Worm (Caenorhabditis elegans) whole organism, L1 larva: Measurements from ENCODE around the gene C06E4.2.

ENCODE experiments used
- C16A3.4 ChIP-seq: fragments of 150-350 bp; optimal IDR thresholded peaks from 2 replicates; lab custom pipeline; 2014; ENCODE audit warnings: missing biosample characterization, missing genetic modification characterization
- C34B4.2 ChIP-seq: sonication (generic microtip); optimal IDR thresholded peaks from 2 replicates; lab custom pipeline; 2017; ENCODE audit warnings: mild to moderate bottlenecking, missing genetic modification characterization, missing compliant biosample characterization
- F16B12.6 ChIP-seq: fragments of 150-350 bp; optimal IDR thresholded peaks from 2 replicates; lab custom pipeline; 2014; ENCODE audit warnings: missing biosample characterization, missing genetic modification characterization
- ama-1 ChIP-seq: fragments of 150-350 bp; optimal IDR thresholded peaks from 2 replicates; lab custom pipeline; 2014
- blmp-1 ChIP-seq: fragments of 150-350 bp; optimal IDR thresholded peaks from 2 replicates; lab custom pipeline; 2014; ENCODE audit warnings: missing biosample characterization, missing genetic modification characterization
- ceh-82 ChIP-seq, 3 experiments: fragments of 150-350 bp in 1 of 3; sonication (generic microtip) in 2 of 3; optimal IDR thresholded peaks; 2 replicates each; lab custom pipeline; 2014 to 2017; ENCODE audit warnings: missing biosample characterization in 3 of 3, missing genetic modification characterization in 3 of 3
- ceh-88 ChIP-seq: fragments of 200-800 bp; sonication (Bioruptor generic); IDR thresholded peaks from 2 replicates; pipeline ENCODE4 v1.3.6; 2022; ENCODE audit warnings: missing genetic modification characterization, missing compliant biosample characterization
- ceh-90 ChIP-seq: sonication (generic microtip); optimal IDR thresholded peaks from 2 replicates; lab custom pipeline; 2016; ENCODE audit warnings: missing genetic modification characterization, missing compliant biosample characterization
- dpl-1 ChIP-seq, 3 experiments: fragments of 150-350 bp in 2 of 3; sonication (generic microtip) in 1 of 3; optimal IDR thresholded peaks; 2 replicates each; lab custom pipeline; 2014 to 2017; ENCODE audit warnings: missing biosample characterization in 3 of 3, missing genetic modification characterization in 3 of 3, missing genetic modification reagents in 3 of 3
- dsc-1 ChIP-seq: sonication (generic microtip); optimal IDR thresholded peaks from 2 replicates; lab custom pipeline; 2016; ENCODE audit warnings: mild to moderate bottlenecking, missing genetic modification characterization, missing compliant biosample characterization
- efl-1 ChIP-seq, 4 experiments: fragments of 150-350 bp; optimal IDR thresholded peaks in 3 of 4; peaks in 1 of 4; 1 replicate in 1 of 4; 2 replicates in 3 of 4; lab custom pipeline; 2014; ENCODE audit warnings: missing biosample characterization in 2 of 4, missing genetic modification characterization in 2 of 4, missing genetic modification reagents in 2 of 4
- egl-13 ChIP-seq: sonication (generic microtip); optimal IDR thresholded peaks from 2 replicates; lab custom pipeline; 2016; ENCODE audit warnings: missing genotype, missing genetic modification reagents, missing genetic modification characterization, missing compliant biosample characterization
- fkh-8 ChIP-seq: sonication (generic microtip); optimal IDR thresholded peaks from 2 replicates; lab custom pipeline; 2016; ENCODE audit warnings: mild to moderate bottlenecking, missing genetic modification characterization, missing compliant biosample characterization
- hlh-4 ChIP-seq: sonication (generic microtip); optimal IDR thresholded peaks from 2 replicates; lab custom pipeline; 2016; ENCODE audit warnings: mild to moderate bottlenecking, missing genetic modification characterization, missing compliant biosample characterization
- isw-1 ChIP-seq: fragments of 200-800 bp; sonication (Bioruptor generic); IDR thresholded peaks from 2 replicates; pipeline ENCODE4 v1.3.6; 2022; ENCODE audit warnings: missing genetic modification characterization, missing compliant biosample characterization
- jun-1 ChIP-seq: fragments of 150-350 bp; optimal IDR thresholded peaks from 2 replicates; lab custom pipeline; 2014; ENCODE audit warnings: missing biosample characterization, missing genetic modification reagents, missing genetic modification characterization
- lin-13 ChIP-seq: fragments of 150-350 bp; optimal IDR thresholded peaks from 2 replicates; lab custom pipeline; 2014; ENCODE audit warnings: missing biosample characterization, missing genetic modification reagents, missing genetic modification characterization
- lin-14 ChIP-seq: fragments of 200-800 bp; sonication (Bioruptor generic); optimal IDR thresholded peaks from 2 replicates; lab custom pipeline; 2018; ENCODE audit warnings: mild to moderate bottlenecking, missing genetic modification characterization, moderate library complexity, missing compliant biosample characterization
- lin-15B ChIP-seq: fragments of 150-350 bp; sonication (generic microtip); optimal IDR thresholded peaks from 3 replicates; lab custom pipeline; 2014; ENCODE audit warnings: missing biosample characterization, missing genetic modification characterization
- lin-35 ChIP-seq, 2 experiments: fragments of 150-350 bp; optimal IDR thresholded peaks; 2 replicates each; lab custom pipeline; 2014; ENCODE audit warnings: missing biosample characterization in 2 of 2, missing genetic modification characterization in 2 of 2, missing genetic modification reagents in 2 of 2
- lin-39 ChIP-seq: fragments of 150-350 bp; optimal IDR thresholded peaks from 2 replicates; lab custom pipeline; 2014; ENCODE audit warnings: missing biosample characterization, missing genetic modification reagents, missing genetic modification characterization
- mdl-1 ChIP-seq, 2 experiments: fragments of 150-350 bp; optimal IDR thresholded peaks; 2 replicates each; lab custom pipeline; 2014 to 2017; ENCODE audit warnings: missing biosample characterization in 2 of 2, missing genetic modification characterization in 2 of 2, inconsistent platforms in 1 of 2
- nhr-11 ChIP-seq: fragments of 150-350 bp; optimal IDR thresholded peaks from 2 replicates; lab custom pipeline; 2014; ENCODE audit warnings: missing biosample characterization, missing genetic modification characterization
- nhr-19 ChIP-seq: fragments of 200-800 bp; sonication (Bioruptor generic); conservative IDR thresholded peaks from 2 replicates; pipeline ENCODE4 v1.3.6; 2022; ENCODE audit warnings: missing genetic modification characterization, missing compliant biosample characterization
- nhr-20 ChIP-seq: sonication (generic microtip); optimal IDR thresholded peaks from 2 replicates; lab custom pipeline; 2016; ENCODE audit warnings: mild to moderate bottlenecking, missing genetic modification characterization, missing compliant biosample characterization
- nhr-47 ChIP-seq: sonication (generic microtip); optimal IDR thresholded peaks from 2 replicates; lab custom pipeline; 2016; ENCODE audit warnings: mild to moderate bottlenecking, missing genetic modification characterization, moderate library complexity, missing compliant biosample characterization
- nhr-71 ChIP-seq: sonication (generic microtip); optimal IDR thresholded peaks from 2 replicates; lab custom pipeline; 2016; ENCODE audit warnings: mild to moderate bottlenecking, missing genetic modification characterization, moderate library complexity, missing compliant biosample characterization
- nhr-85 ChIP-seq: sonication (generic microtip); peaks from one replicate; lab custom pipeline; 2016; ENCODE audit warnings: missing genetic modification characterization, inconsistent platforms, missing compliant biosample characterization
- nhr-90 ChIP-seq: sonication (generic microtip); optimal IDR thresholded peaks from 2 replicates; lab custom pipeline; 2016; ENCODE audit warnings: mild to moderate bottlenecking, missing genetic modification characterization, missing compliant biosample characterization; ENCODE audit not compliant: poor library complexity
- pag-3 ChIP-seq: sonication (generic microtip); optimal IDR thresholded peaks from 2 replicates; lab custom pipeline; 2017; ENCODE audit warnings: missing genetic modification characterization, mild to moderate bottlenecking, missing compliant biosample characterization, antibody characterized with exemption, borderline replicate concordance; ENCODE audit not compliant: insufficient read depth
- pax-3 ChIP-seq: fragments of 200-800 bp; sonication (Bioruptor generic); optimal IDR thresholded peaks from 2 replicates; lab custom pipeline; 2018; ENCODE audit warnings: mild to moderate bottlenecking, missing genetic modification characterization, moderate library complexity, missing compliant biosample characterization
- rnt-1 ChIP-seq: sonication (generic microtip); optimal IDR thresholded peaks from 2 replicates; lab custom pipeline; 2016; ENCODE audit warnings: mild to moderate bottlenecking, missing genetic modification characterization, moderate library complexity, missing compliant biosample characterization
- skn-1 ChIP-seq: fragments of 150-350 bp; optimal IDR thresholded peaks from 2 replicates; lab custom pipeline; 2014; ENCODE audit warnings: missing biosample characterization, missing genetic modification characterization
- snpc-4 ChIP-seq: fragments of 150-350 bp; optimal IDR thresholded peaks from 2 replicates; lab custom pipeline; 2014; ENCODE audit warnings: missing biosample characterization, missing genetic modification characterization
- snu-23 ChIP-seq: sonication (generic microtip); optimal IDR thresholded peaks from 2 replicates; lab custom pipeline; 2016; ENCODE audit warnings: missing genetic modification characterization, missing compliant biosample characterization
- sptf-1 ChIP-seq: fragments of 150-350 bp; optimal IDR thresholded peaks from 2 replicates; lab custom pipeline; 2014; ENCODE audit warnings: missing biosample characterization, missing genetic modification characterization
- swsn-7 ChIP-seq: sonication (generic microtip); optimal IDR thresholded peaks from 2 replicates; lab custom pipeline; 2016; ENCODE audit warnings: missing genetic modification characterization, missing compliant biosample characterization
- tbx-2 ChIP-seq: sonication (generic microtip); optimal IDR thresholded peaks from 2 replicates; lab custom pipeline; 2016; ENCODE audit warnings: missing genetic modification characterization, missing compliant biosample characterization
- vab-15 ChIP-seq: sonication (generic microtip); optimal IDR thresholded peaks from 2 replicates; lab custom pipeline; 2017; ENCODE audit warnings: missing genotype, mild to moderate bottlenecking, missing genetic modification characterization, missing compliant biosample characterization
- xbp-1 ChIP-seq: sonication (generic microtip); optimal IDR thresholded peaks from 2 replicates; lab custom pipeline; 2016; ENCODE audit warnings: missing genetic modification characterization, missing compliant biosample characterization

The C06E4.2 gene

ce11 chrIV:7310410-7310809 is 33.6 kb downstream of the C06E4.2 start, which contains the start of gene grl-4:
Gene grl-4 (minus strand): TSS chrIV:7310760.
- TF ChIP-seq efl-1 (optimal IDR thresholded peaks at IDR 0.05; lab: Kevin White, UChicago) (no peak), efl-1 (GFP tag; optimal IDR thresholded peaks at IDR 0.05 in 1 of 2; lab: Kevin White, UChicago) (peak in 1 of 2 experiments; percentile 53), lin-15B (no peak), rnt-1 (tag; lab: Kevin White, UChicago) (no peak), tbx-2 (tag; lab: Kevin White, UChicago) (no peak), nhr-19 (no peak), nhr-85 (tag; lab: Kevin White, UChicago) (no peak)

- TF ChIP-seq ceh-90: no peak
- TF ChIP-seq vab-15 (tag; lab: Kevin White, UChicago): no peak
- peak; percentile 77 for TF ChIP-seq nhr-85 (tag; lab: Kevin White, UChicago)
- no peak for TF ChIP-seq dsc-1 (tag; lab: Kevin White, UChicago)
- TF ChIP-seq fkh-8: no peak
- peak; percentile 0 for TF ChIP-seq lin-14 (GFP tag; lab: Kevin White, UChicago)
- TF ChIP-seq ama-1 (lab: Kevin White, UChicago): peak; percentile 14
- no peak for TF ChIP-seq mdl-1 (tag; optimal IDR thresholded peaks at IDR 0.05; lab: Kevin White, UChicago)
- TF ChIP-seq swsn-7: no peak
- no peak for TF ChIP-seq C34B4.2 (tag; lab: Kevin White, UChicago)
- TF ChIP-seq, all 84 proteins: peak for 3
These were observed 34.1 kb downstream of the C06E4.2 start for ce11 chrIV:7310842-7311241.

ce11 chrIV:7312620-7313194 is 35.9 kb downstream of the C06E4.2 start:
- TF ChIP-seq snpc-4 (tag; lab: Kevin White, UChicago) (no peak), nhr-85 (tag; lab: Kevin White, UChicago) (peak; percentile 69), pag-3 (no peak), efl-1 (optimal IDR thresholded peaks at IDR 0.05; lab: Kevin White, UChicago) (no peak), efl-1 (GFP tag; optimal IDR thresholded peaks at IDR 0.05 in 1 of 2; lab: Kevin White, UChicago) (peak in 1 of 2 experiments; percentile 65), pax-3 (tag; lab: Kevin White, UChicago) (no peak), nhr-11 (tag; lab: Kevin White, UChicago) (no peak)
- TF ChIP-seq, all 84 proteins: peak for 2

ce11 chrIV:7313397-7313910 is 36.7 kb downstream of the C06E4.2 start, which contains the start of gene rps-8:
Gene rps-8 (minus strand): TSS chrIV:7313860.
- TF ChIP-seq dsc-1 (tag; lab: Kevin White, UChicago) (peak; percentile 14), tbx-2 (tag; lab: Kevin White, UChicago) (no peak), efl-1 (optimal IDR thresholded peaks at IDR 0.05; lab: Kevin White, UChicago) (no peak), efl-1 (GFP tag; optimal IDR thresholded peaks at IDR 0.05 in 1 of 2; lab: Kevin White, UChicago) (peak in 1 of 2 experiments; percentile 4)
- TF ChIP-seq, all 84 proteins: peak for 2

ce11 chrIV:7313962-7314361 is 37.2 kb downstream of the C06E4.2 start:
- TF ChIP-seq mdl-1 (tag; optimal IDR thresholded peaks at IDR 0.05; lab: Kevin White, UChicago): peak in 1 of 2 experiments; percentile 23
- peak; percentile 11 for TF ChIP-seq blmp-1 (tag; lab: Kevin White, UChicago)
- peak; percentile 37 for TF ChIP-seq dsc-1 (tag; lab: Kevin White, UChicago)
- peak; percentile 7 for TF ChIP-seq lin-15B
- TF ChIP-seq skn-1 (tag; lab: Kevin White, UChicago): peak; percentile 34
- peak; percentile 79 for TF ChIP-seq snu-23 (GFP tag; lab: Kevin White, UChicago)
- peak; percentile 25 for TF ChIP-seq F16B12.6 (tag; lab: Kevin White, UChicago)
- TF ChIP-seq sptf-1: no peak
- no peak for TF ChIP-seq egl-13
- peak; percentile 64 for TF ChIP-seq swsn-7
- TF ChIP-seq hlh-4: no peak
- peak; percentile 63 for TF ChIP-seq lin-35 (GFP tag; optimal IDR thresholded peaks at IDR 0.05; lab: Kevin White, UChicago)
- TF ChIP-seq rnt-1 (tag; lab: Kevin White, UChicago): peak; percentile 54
- TF ChIP-seq C16A3.4: peak; percentile 60
- no peak for TF ChIP-seq ceh-88
- TF ChIP-seq lin-13 (GFP tag; lab: Kevin White, UChicago): peak; percentile 8
- TF ChIP-seq vab-15 (tag; lab: Kevin White, UChicago): no peak
- TF ChIP-seq nhr-11 (tag; lab: Kevin White, UChicago): no peak
- TF ChIP-seq xbp-1 (tag; lab: Kevin White, UChicago): peak; percentile 32
- peak; percentile 41 for TF ChIP-seq nhr-90 (tag; lab: Kevin White, UChicago)
- peak; percentile 80 for TF ChIP-seq nhr-85 (tag; lab: Kevin White, UChicago)
- TF ChIP-seq dpl-1 (GFP tag; optimal IDR thresholded peaks at IDR 0.05; lab: Kevin White, UChicago): peak; percentile 46 to 65 (median 60)
- TF ChIP-seq nhr-20 (tag; lab: Kevin White, UChicago): peak; percentile 59
- peak; percentile 38 for TF ChIP-seq fkh-8
- TF ChIP-seq nhr-71: peak; percentile 78
- peak in 2 of 3 experiments; percentile 7 to 56 for TF ChIP-seq ceh-82 (tag; optimal IDR thresholded peaks at IDR 0.05; lab: Kevin White, UChicago)
- TF ChIP-seq nhr-47 (tag; lab: Kevin White, UChicago): peak; percentile 63
- peak; percentile 37 for TF ChIP-seq lin-39 (tag; lab: Kevin White, UChicago)
- TF ChIP-seq isw-1: peak; percentile 9; the same call in 1 of the 2 replicates
- TF ChIP-seq jun-1 (tag; lab: Kevin White, UChicago): peak; percentile 14
